Worm (Caenorhabditis elegans): Measurements from ENCODE around the gene vab-23.

DNA sequence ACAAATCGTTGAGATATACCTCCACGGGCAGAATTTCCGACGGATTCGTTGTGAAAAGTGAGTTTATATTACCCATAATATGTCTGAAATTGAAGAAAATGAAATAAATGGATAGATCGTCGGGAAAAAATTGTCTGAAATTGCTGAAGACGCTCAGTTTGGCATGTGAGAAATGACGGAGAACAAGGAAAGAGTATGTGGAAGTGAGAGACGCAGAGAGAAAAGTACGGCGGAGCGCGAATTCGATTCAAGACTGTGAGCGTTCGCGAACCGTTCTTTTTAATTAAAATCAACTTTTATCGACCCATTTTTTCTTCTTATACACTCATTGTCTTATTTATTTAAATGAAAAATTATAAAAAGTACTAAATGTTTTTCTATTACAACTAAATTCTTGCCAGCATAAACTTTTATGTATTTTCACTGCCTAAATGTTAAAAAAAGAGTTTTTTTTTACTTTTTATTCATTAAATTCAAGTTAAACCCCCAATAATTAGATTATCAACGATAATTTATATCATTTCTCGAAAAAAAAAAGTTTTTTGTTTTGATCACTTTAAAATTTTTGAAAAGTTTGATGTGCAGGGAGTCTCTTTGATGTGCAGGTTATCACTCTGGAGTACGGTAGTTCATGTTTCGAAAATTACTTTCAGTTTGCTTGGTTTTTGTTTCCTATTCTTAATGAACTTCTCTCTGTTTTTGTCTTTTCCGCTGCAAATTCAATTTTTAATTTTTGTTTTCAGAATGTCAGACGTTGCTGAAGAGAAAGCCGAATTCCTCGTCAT lies 15.0 kb upstream of the vab-23 start, which contains the start of the genes vps-15 and hmg-12:
- TF ChIP-seq klf-2 (GFP tag; conservative IDR thresholded peaks at IDR 0.05): no peak
- no peak for TF ChIP-seq med-1 (GFP tag; optimal IDR thresholded peaks at IDR 0.05; ENCODE audit: insufficient read depth)
- no peak for TF ChIP-seq ztf-23 (GFP tag; IDR thresholded peaks at IDR 0.05)
- TF ChIP-seq tab-1 (GFP tag; IDR thresholded peaks at IDR 0.05): no peak
- no peak for TF ChIP-seq ref-1 (GFP tag; conservative IDR thresholded peaks at IDR 0.05)
- no peak for TF ChIP-seq flt-1 (GFP tag; IDR thresholded peaks at IDR 0.05)
